Fruit fly (Drosophila melanogaster): ENCODE data around the gene Tk.
A peak's percentile ranks its signal among the peaks of the same experiment; 100 is the strongest.

Tk gene

DNA sequence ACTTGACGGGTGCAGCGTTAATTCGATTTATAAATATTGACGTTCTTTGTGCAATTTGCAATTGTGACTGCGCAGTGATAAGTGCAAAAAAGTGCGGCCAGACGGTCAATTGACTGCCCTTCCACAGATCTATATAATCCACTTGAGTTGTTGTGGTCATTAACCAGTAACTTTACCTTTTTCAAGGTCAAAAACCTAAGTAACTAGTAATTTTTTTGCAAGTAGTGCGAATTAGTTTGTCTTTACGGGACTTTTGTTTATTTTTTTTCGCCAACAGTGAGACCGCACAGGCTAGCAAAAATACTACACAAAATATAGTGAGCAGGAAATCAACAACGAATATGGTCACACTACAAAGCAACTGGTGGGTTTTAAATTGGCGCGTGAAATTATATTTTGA, 30.6 kb downstream of the Tk start, which contains the start of gene Tango9 (continued):
- no peak for TF ChIP-seq HLHmδ (GFP tag; optimal IDR thresholded peaks at IDR 0.05)
- TF ChIP-seq bsh (GFP tag; optimal IDR thresholded peaks at IDR 0.05), result no peak
- no peak for TF ChIP-seq tgo (GFP tag; IDR thresholded peaks at IDR 0.05)
- TF ChIP-seq stwl (tag; optimal IDR thresholded peaks at IDR 0.05), result peak; percentile 83
- TF ChIP-seq CG18619 (GFP tag; optimal IDR thresholded peaks at IDR 0.05), result no peak
- peak; percentile 57 for TF ChIP-seq nom (GFP tag; optimal IDR thresholded peaks at IDR 0.05)
- TF ChIP-seq tll (GFP tag; optimal IDR thresholded peaks at IDR 0.05), result no peak
- TF ChIP-seq ash1 (GFP tag; optimal IDR thresholded peaks at IDR 0.05), result no peak
- TF ChIP-seq CG12155 (GFP tag; optimal IDR thresholded peaks at IDR 0.05), result no peak
- TF ChIP-seq MBD-R2 (GFP tag; IDR thresholded peaks at IDR 0.05), result peak; percentile 78
- TF ChIP-seq CG11695 (GFP tag; IDR thresholded peaks at IDR 0.05), result no peak
- TF ChIP-seq sens (GFP tag), result peak; percentile 84
- TF ChIP-seq H15 (GFP tag; IDR thresholded peaks at IDR 0.05), result no peak
- peak; percentile 61 for TF ChIP-seq Myb (GFP tag; optimal IDR thresholded peaks at IDR 0.05)
- TF ChIP-seq pum (GFP tag; optimal IDR thresholded peaks at IDR 0.05), result no peak
- no peak for TF ChIP-seq CG7271 (tag; optimal IDR thresholded peaks at IDR 0.05)
- TF ChIP-seq lab (GFP tag; optimal IDR thresholded peaks at IDR 0.05), result no peak
- TF ChIP-seq CG34376 (GFP tag; optimal IDR thresholded peaks at IDR 0.05), result no peak
- no peak for TF ChIP-seq lov (optimal IDR thresholded peaks at IDR 0.05)
- TF ChIP-seq lov (GFP tag; IDR thresholded peaks at IDR 0.05), result no peak
- no peak for TF ChIP-seq CG42726 (GFP tag; IDR thresholded peaks at IDR 0.05; ENCODE audit: partially characterized antibody)
- TF ChIP-seq CG17359 (tag; optimal IDR thresholded peaks at IDR 0.05), result no peak
- no peak for TF ChIP-seq CG1024 (GFP tag; IDR thresholded peaks at IDR 0.05)
- peak; percentile 71 for TF ChIP-seq CG1603 (tag; optimal IDR thresholded peaks at IDR 0.05)
- no peak for TF ChIP-seq chif (GFP tag; optimal IDR thresholded peaks at IDR 0.05)
- TF ChIP-seq CG9876 (GFP tag; optimal IDR thresholded peaks at IDR 0.05), result no peak
- TF ChIP-seq Bgb (GFP tag; IDR thresholded peaks at IDR 0.05; ENCODE audit: partially characterized antibody), result no peak
- no peak for TF ChIP-seq CG13123 (GFP tag; optimal IDR thresholded peaks at IDR 0.05)
- no peak for TF ChIP-seq run (tag; optimal IDR thresholded peaks at IDR 0.05)
- no peak for TF ChIP-seq Atf-2 (GFP tag; optimal IDR thresholded peaks at IDR 0.05)
- TF ChIP-seq Mes4 (GFP tag; optimal IDR thresholded peaks at IDR 0.05), result no peak
- no peak for TF ChIP-seq CG8388 (GFP tag; optimal IDR thresholded peaks at IDR 0.05)
- peak in 1 of 2 experiments; percentile 13 for TF ChIP-seq crp (GFP tag; optimal IDR thresholded peaks at IDR 0.05)
- no peak for TF ChIP-seq CG4404 (GFP tag; IDR thresholded peaks at IDR 0.05)
- no peak for TF ChIP-seq klu (GFP tag; IDR thresholded peaks at IDR 0.05)
- TF ChIP-seq CG15073 (GFP tag; optimal IDR thresholded peaks at IDR 0.05), result no peak
- TF ChIP-seq usp (GFP tag; optimal IDR thresholded peaks at IDR 0.05), result no peak
- no peak for TF ChIP-seq CG7745 (tag; optimal IDR thresholded peaks at IDR 0.05)
- peak; percentile 45 for TF ChIP-seq CG4617 (GFP tag; optimal IDR thresholded peaks at IDR 0.05; ENCODE audit: borderline replicate concordance)
- TF ChIP-seq Dref (GFP tag; IDR thresholded peaks at IDR 0.05), result 0 out of 2 replicates have a peak, but pooled peaks have one; percentile 16
- no peak for TF ChIP-seq CG3407 (GFP tag; optimal IDR thresholded peaks at IDR 0.05)
- TF ChIP-seq HmgZ (tag; optimal IDR thresholded peaks at IDR 0.05), result peak; percentile 40
- no peak for TF ChIP-seq vfl (GFP tag; optimal IDR thresholded peaks at IDR 0.05)
- TF ChIP-seq row (GFP tag; IDR thresholded peaks at IDR 0.05), result no peak; the same call in 2 of the 3 replicates
- TF ChIP-seq Dbx (GFP tag; IDR thresholded peaks at IDR 0.05), result no peak
- TF ChIP-seq CoRest (tag; optimal IDR thresholded peaks at IDR 0.05), result peak; percentile 30
- peak; percentile 38 for TF ChIP-seq BEAF-32 (GFP tag; optimal IDR thresholded peaks at IDR 0.05)
- TF ChIP-seq croc (GFP tag; conservative IDR thresholded peaks at IDR 0.05), result no peak
- TF ChIP-seq NfI (GFP tag; optimal IDR thresholded peaks at IDR 0.05), result no peak
- no peak for TF ChIP-seq pb (GFP tag; optimal IDR thresholded peaks at IDR 0.05)
- no peak for TF ChIP-seq ATbp (GFP tag; optimal IDR thresholded peaks at IDR 0.05)
